Worm (Caenorhabditis elegans) whole organism, late embryonic: ENCODE results near the gene K09E2.3.
A peak's percentile ranks its signal among the peaks of the same experiment; 100 is the strongest.

Experiments
- C08G9.2 ChIP-seq: sonication (generic microtip); optimal IDR thresholded peaks from 2 replicates; lab custom pipeline; 2016; ENCODE audit warnings: mild to moderate bottlenecking, missing genetic modification characterization, moderate library complexity, missing compliant biosample characterization
- C38D4.7 ChIP-seq: fragments of 200-800 bp; sonication (Bioruptor generic); optimal IDR thresholded peaks from 2 replicates; lab custom pipeline; 2018; ENCODE audit warnings: mild to moderate bottlenecking, missing genetic modification characterization, moderate library complexity, missing compliant biosample characterization
- F13H6.1 ChIP-seq: sonication (generic microtip); optimal IDR thresholded peaks from 2 replicates; lab custom pipeline; 2016; ENCODE audit warnings: missing genetic modification characterization, missing compliant biosample characterization
- T23F11.4 ChIP-seq: fragments of 200-800 bp; sonication (Bioruptor generic); optimal IDR thresholded peaks from 2 replicates; lab custom pipeline; 2018; ENCODE audit warnings: mild to moderate bottlenecking, missing genetic modification characterization, missing compliant biosample characterization
- Y22D7AL.16 ChIP-seq: sonication (generic microtip); optimal IDR thresholded peaks from 2 replicates; lab custom pipeline; 2016; ENCODE audit warnings: missing genetic modification characterization, missing compliant biosample characterization
- ama-1 ChIP-seq: fragments of 150-350 bp; optimal IDR thresholded peaks from 2 replicates; lab custom pipeline; 2014
- ceh-14 ChIP-seq: sonication (generic microtip); optimal IDR thresholded peaks from 2 replicates; lab custom pipeline; 2016; ENCODE audit warnings: missing genotype, missing genetic modification characterization, missing compliant biosample characterization
- ceh-18 ChIP-seq: sonication (generic microtip); optimal IDR thresholded peaks from 2 replicates; lab custom pipeline; 2016; ENCODE audit warnings: missing genetic modification characterization, missing compliant biosample characterization
- ceh-19 ChIP-seq: fragments of 200-800 bp; sonication (Bioruptor generic); optimal IDR thresholded peaks from 2 replicates; lab custom pipeline; 2018; ENCODE audit warnings: mild to moderate bottlenecking, missing genetic modification characterization, missing compliant biosample characterization
- ceh-31 ChIP-seq: sonication (generic microtip); optimal IDR thresholded peaks from 2 replicates; lab custom pipeline; 2016; ENCODE audit warnings: missing genetic modification characterization, missing compliant biosample characterization
- ceh-34 ChIP-seq: sonication (generic microtip); optimal IDR thresholded peaks from 2 replicates; lab custom pipeline; 2016; ENCODE audit warnings: mild to moderate bottlenecking, missing genetic modification characterization, missing compliant biosample characterization
- ceh-45 ChIP-seq: fragments of 200-800 bp; sonication (Bioruptor generic); IDR thresholded peaks from 2 replicates; pipeline ENCODE4 v1.3.6; 2022; ENCODE audit warnings: missing genetic modification reagents, missing genetic modification characterization, missing compliant biosample characterization
- ceh-48 ChIP-seq: sonication (generic microtip); optimal IDR thresholded peaks from 2 replicates; lab custom pipeline; 2016; ENCODE audit warnings: missing genetic modification characterization, inconsistent platforms, missing compliant biosample characterization
- ceh-9 ChIP-seq: sonication (generic microtip); optimal IDR thresholded peaks from 2 replicates; lab custom pipeline; 2016; ENCODE audit warnings: mild to moderate bottlenecking, missing genetic modification characterization, inconsistent platforms, missing compliant biosample characterization
- che-1 ChIP-seq: sonication (generic microtip); optimal IDR thresholded peaks from 2 replicates; lab custom pipeline; 2016; ENCODE audit warnings: mild to moderate bottlenecking, missing genetic modification characterization, missing compliant biosample characterization
- dmd-4 ChIP-seq: sonication (generic microtip); optimal IDR thresholded peaks from 2 replicates; lab custom pipeline; 2016; ENCODE audit warnings: borderline replicate concordance, missing genetic modification characterization, missing compliant biosample characterization
- elt-2 ChIP-seq: sonication (generic microtip); optimal IDR thresholded peaks from 2 replicates; lab custom pipeline; 2016; ENCODE audit warnings: missing genetic modification reagents, missing genetic modification characterization, missing compliant biosample characterization
- elt-4 ChIP-seq: sonication (generic microtip); optimal IDR thresholded peaks from 2 replicates; lab custom pipeline; 2016; ENCODE audit warnings: missing genetic modification characterization, missing compliant biosample characterization
- ets-4 ChIP-seq: sonication (generic microtip); optimal IDR thresholded peaks from 2 replicates; lab custom pipeline; 2016; ENCODE audit warnings: missing genetic modification characterization, missing compliant biosample characterization
- hlh-13 ChIP-seq: fragments of 200-800 bp; sonication (Bioruptor generic); optimal IDR thresholded peaks from 2 replicates; lab custom pipeline; 2018; ENCODE audit warnings: mild to moderate bottlenecking, missing genetic modification characterization, missing compliant biosample characterization
- lin-11 ChIP-seq: fragments of 200-800 bp; sonication (Bioruptor generic); optimal IDR thresholded peaks from 2 replicates; lab custom pipeline; 2018; ENCODE audit warnings: mild to moderate bottlenecking, missing genetic modification characterization, missing compliant biosample characterization
- madf-2 ChIP-seq: sonication (generic microtip); optimal IDR thresholded peaks from 2 replicates; lab custom pipeline; 2017; ENCODE audit warnings: missing genetic modification characterization, missing compliant biosample characterization
- nfya-1 ChIP-seq: sonication (generic microtip); optimal IDR thresholded peaks from 2 replicates; lab custom pipeline; 2017; ENCODE audit warnings: missing genetic modification characterization, mild to moderate bottlenecking, missing compliant biosample characterization, antibody characterized with exemption, moderate library complexity
- nhr-232 ChIP-seq: sonication (generic microtip); optimal IDR thresholded peaks from 2 replicates; lab custom pipeline; 2016; ENCODE audit warnings: missing genetic modification characterization, missing compliant biosample characterization
- odd-2 ChIP-seq: sonication (generic microtip); optimal IDR thresholded peaks from 2 replicates; lab custom pipeline; 2017; ENCODE audit warnings: antibody characterized with exemption, mild to moderate bottlenecking, missing genetic modification characterization, missing compliant biosample characterization
- pag-3 ChIP-seq: sonication (generic microtip); optimal IDR thresholded peaks from 2 replicates; lab custom pipeline; 2016; ENCODE audit warnings: missing compliant biosample characterization, missing genetic modification characterization, borderline replicate concordance
- pax-1 ChIP-seq: fragments of 150-350 bp; optimal IDR thresholded peaks from 2 replicates; lab custom pipeline; 2014; ENCODE audit warnings: missing biosample characterization, missing genetic modification characterization
- pha-2 ChIP-seq: sonication (generic microtip); optimal IDR thresholded peaks from 2 replicates; lab custom pipeline; 2017; ENCODE audit warnings: mild to moderate bottlenecking, missing genetic modification characterization, missing compliant biosample characterization
- pqm-1 ChIP-seq: sonication (generic microtip); optimal IDR thresholded peaks from 2 replicates; lab custom pipeline; 2016; ENCODE audit warnings: missing genetic modification characterization, missing compliant biosample characterization
- rnt-1 ChIP-seq: sonication (generic microtip); optimal IDR thresholded peaks from 2 replicates; lab custom pipeline; 2016; ENCODE audit warnings: missing genetic modification characterization, missing compliant biosample characterization
- sox-2 ChIP-seq: fragments of 200-800 bp; sonication (Bioruptor generic); IDR thresholded peaks from 2 replicates; pipeline ENCODE4 v1.3.6; 2022; ENCODE audit warnings: missing genetic modification reagents, missing genetic modification characterization, missing compliant biosample characterization
- sox-4 ChIP-seq: sonication (generic microtip); optimal IDR thresholded peaks from 2 replicates; lab custom pipeline; 2017; ENCODE audit warnings: mild to moderate bottlenecking, missing genetic modification characterization, inconsistent platforms, missing compliant biosample characterization
- tbx-2 ChIP-seq: sonication (generic microtip); optimal IDR thresholded peaks from 2 replicates; lab custom pipeline; 2016; ENCODE audit warnings: missing genetic modification characterization, missing compliant biosample characterization
- tbx-7 ChIP-seq: sonication (generic microtip); optimal IDR thresholded peaks from 2 replicates; lab custom pipeline; 2016; ENCODE audit warnings: missing genotype, missing genetic modification characterization, missing compliant biosample characterization
- ttx-3 ChIP-seq: sonication (generic microtip); optimal IDR thresholded peaks from 2 replicates; lab custom pipeline; 2016; ENCODE audit warnings: missing genetic modification reagents, missing genetic modification characterization, missing compliant biosample characterization
- unc-42 ChIP-seq: sonication (generic microtip); optimal IDR thresholded peaks from 2 replicates; lab custom pipeline; 2016; ENCODE audit warnings: missing genotype, missing genetic modification characterization, missing compliant biosample characterization
- unc-55 ChIP-seq: sonication (generic microtip); optimal IDR thresholded peaks from 2 replicates; lab custom pipeline; 2017; ENCODE audit warnings: missing biosample characterization, missing genetic modification reagents, missing genetic modification characterization
- unc-86 ChIP-seq: sonication (generic microtip); optimal IDR thresholded peaks from 2 replicates; lab custom pipeline; 2016; ENCODE audit warnings: missing genetic modification characterization, missing compliant biosample characterization
- zip-5 ChIP-seq: sonication (generic microtip); optimal IDR thresholded peaks from 2 replicates; lab custom pipeline; 2016; ENCODE audit warnings: missing genetic modification characterization, missing compliant biosample characterization
- ztf-16 ChIP-seq: sonication (generic microtip); optimal IDR thresholded peaks from 2 replicates; lab custom pipeline; 2017; ENCODE audit warnings: missing genetic modification characterization, missing compliant biosample characterization

K09E2.3 gene

DNA sequence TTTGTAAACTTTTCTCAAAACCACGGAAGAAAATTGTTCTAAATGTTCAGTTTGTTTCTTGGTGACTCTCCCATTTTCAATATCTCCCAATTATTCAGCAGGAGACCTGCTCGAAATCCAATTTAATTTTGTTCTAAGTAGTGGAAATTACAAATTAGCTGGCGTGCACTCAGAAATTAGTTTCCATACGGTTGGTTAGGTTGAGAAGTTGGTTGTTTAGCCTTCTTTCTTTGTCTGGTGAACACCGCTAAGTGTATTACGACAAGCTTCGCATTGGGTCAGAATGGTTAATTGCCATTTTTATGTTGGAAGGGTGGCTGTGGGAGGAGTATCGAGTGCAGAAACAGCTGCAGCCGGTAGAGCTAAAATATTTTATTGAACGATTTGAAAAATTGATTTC is 24.3 kb upstream of the K09E2.3 start:
- TF ChIP-seq hlh-13 (GFP tag; lab: Kevin White, UChicago) (no peak), ceh-31 (tag; lab: Kevin White, UChicago) (peak; percentile 20), ceh-19 (GFP tag; lab: Kevin White, UChicago) (no peak), unc-86 (no peak), unc-42 (tag; lab: Kevin White, UChicago) (peak; percentile 90)

DNA sequence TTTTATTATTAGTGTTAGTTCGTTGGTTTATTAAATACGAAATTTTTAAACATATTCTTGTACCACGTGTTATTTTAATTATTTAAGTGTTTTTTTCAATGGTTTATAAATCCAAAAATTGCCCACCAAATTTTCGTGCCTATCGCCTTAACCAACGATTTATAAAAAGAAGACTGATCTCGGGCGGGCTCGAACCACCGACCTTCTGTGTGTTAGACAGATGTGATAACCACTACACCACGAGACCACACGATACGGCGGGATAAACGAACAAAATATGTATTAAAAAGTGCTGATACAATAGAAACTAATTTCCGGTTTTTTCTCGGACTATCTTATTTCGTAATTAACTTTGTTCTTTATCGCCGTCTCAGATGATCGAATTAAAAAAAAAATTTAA is 22.3 kb upstream of the K09E2.3 start:
- TF ChIP-seq F13H6.1 (tag; lab: Kevin White, UChicago) (no peak), elt-2 (tag; lab: Kevin White, UChicago) (peak; percentile 0), elt-4 (no peak), ceh-14 (tag; lab: Kevin White, UChicago) (no peak), rnt-1 (no peak), pqm-1 (tag; lab: Kevin White, UChicago) (no peak), ets-4 (tag; lab: Kevin White, UChicago) (no peak), sox-2 (GFP tag; lab: Robert Waterston, UW) (no peak), ceh-9 (tag; lab: Kevin White, UChicago) (no peak), C38D4.7 (GFP tag; lab: Kevin White, UChicago) (peak; percentile 18), ttx-3 (tag; lab: Kevin White, UChicago) (no peak), ama-1 (no peak), che-1 (tag; lab: Kevin White, UChicago) (peak; percentile 31), tbx-2 (no peak), tbx-7 (tag; lab: Kevin White, UChicago) (no peak), sox-4 (tag; lab: Kevin White, UChicago) (no peak), nfya-1 (no peak), dmd-4 (tag; lab: Kevin White, UChicago) (no peak), ceh-48 (tag; lab: Kevin White, UChicago) (no peak)

DNA sequence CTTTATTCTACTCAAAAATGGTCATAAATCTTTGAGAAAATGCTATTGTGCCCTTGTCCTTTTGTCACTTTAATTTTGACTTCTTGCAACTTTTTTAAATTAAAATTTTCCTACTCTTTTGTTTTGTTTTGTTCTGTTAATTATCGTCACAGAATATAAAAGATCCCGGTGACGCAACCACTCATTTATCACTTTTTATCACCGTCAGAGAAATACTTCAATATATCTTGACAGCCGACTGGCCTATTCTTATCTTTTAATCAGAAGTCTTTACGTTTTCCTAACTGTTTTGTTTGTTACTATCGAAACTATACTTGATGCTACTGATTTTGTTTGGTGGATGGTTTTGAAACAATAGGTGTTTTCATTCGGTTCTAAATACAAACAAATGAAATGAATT is 16.9 kb upstream of the K09E2.3 start:
- TF ChIP-seq pha-2 (tag; lab: Kevin White, UChicago) (no peak), ceh-9 (tag; lab: Kevin White, UChicago) (no peak), T23F11.4 (GFP tag; lab: Kevin White, UChicago) (no peak), sox-2 (GFP tag; lab: Robert Waterston, UW) (no peak), pax-1 (tag; lab: Kevin White, UChicago) (no peak), lin-11 (tag; lab: Kevin White, UChicago) (no peak), rnt-1 (no peak), ceh-34 (no peak), pag-3 (tag; lab: Kevin White, UChicago) (no peak), ceh-19 (GFP tag; lab: Kevin White, UChicago) (no peak), ama-1 (no peak), odd-2 (tag; lab: Kevin White, UChicago) (no peak)
- TF ChIP-seq, all 69 proteins: peak for 0

DNA sequence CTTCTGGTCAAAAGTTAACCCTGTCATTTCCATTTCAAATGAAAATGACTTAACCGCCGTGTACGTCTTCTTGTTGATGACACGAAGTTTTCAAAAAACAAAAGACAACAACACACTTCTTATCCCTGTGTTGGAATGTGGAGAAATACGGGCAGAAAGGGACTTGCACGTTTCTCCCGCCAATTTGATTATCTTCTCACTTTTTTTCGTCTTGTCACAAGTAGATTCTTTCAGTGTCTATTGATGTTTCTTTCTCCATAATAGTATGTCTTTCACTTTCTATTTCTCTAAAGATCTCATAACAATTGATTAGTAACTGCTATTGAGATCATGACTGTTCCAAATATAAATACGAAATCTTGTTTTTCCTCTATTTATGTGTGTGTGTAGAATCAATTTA is 13.4 kb upstream of the K09E2.3 start:
- TF ChIP-seq nhr-232 (tag; lab: Kevin White, UChicago) (no peak), unc-42 (tag; lab: Kevin White, UChicago) (peak; percentile 87)

DNA sequence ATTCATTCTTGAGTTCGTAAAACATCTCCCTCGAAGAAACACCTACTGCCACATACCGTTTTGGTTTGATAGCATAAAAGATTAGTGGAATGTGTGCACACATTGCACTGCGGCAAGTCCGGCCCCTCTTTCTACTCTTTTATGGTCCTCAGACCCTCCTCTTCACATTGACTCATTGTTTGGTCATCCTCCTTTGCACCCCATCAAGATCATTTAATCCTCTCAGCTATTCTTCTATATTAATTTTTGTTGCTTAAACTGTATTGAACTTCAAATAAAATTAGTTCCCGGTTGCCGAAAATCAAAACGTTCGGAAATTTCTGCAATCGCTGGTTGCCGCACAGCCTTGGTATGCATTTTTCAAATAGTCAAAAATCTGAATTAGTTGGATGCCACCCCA is 12.6 kb upstream of the K09E2.3 start, which contains the start of gene rig-1:
Gene rig-1, plus strand, starts transcription at position 301 of the 400 bp plus-strand sequence.
- TF ChIP-seq ceh-19 (GFP tag; lab: Kevin White, UChicago) (no peak), pag-3 (tag; lab: Kevin White, UChicago) (no peak), ceh-9 (tag; lab: Kevin White, UChicago) (no peak), ztf-16 (tag; lab: Kevin White, UChicago) (no peak), unc-55 (GFP tag; lab: Kevin White, UChicago) (no peak), ceh-18 (tag; lab: Kevin White, UChicago) (no peak), odd-2 (tag; lab: Kevin White, UChicago) (no peak), ceh-45 (GFP tag; lab: Robert Waterston, UW) (no peak), sox-4 (tag; lab: Kevin White, UChicago) (no peak), madf-2 (tag; lab: Kevin White, UChicago) (no peak), ceh-48 (tag; lab: Kevin White, UChicago) (no peak), zip-5 (tag; lab: Kevin White, UChicago) (no peak), ama-1 (no peak), T23F11.4 (GFP tag; lab: Kevin White, UChicago) (no peak), nfya-1 (no peak), C08G9.2 (tag; lab: Kevin White, UChicago) (no peak), Y22D7AL.16 (tag; lab: Kevin White, UChicago) (no peak), nhr-232 (tag; lab: Kevin White, UChicago) (no peak)
